Fruit fly (Drosophila melanogaster): Measurements from ENCODE around the gene CG18281.

The CG18281 gene

dm6 chr3L:20473021-20473799 lies 26.4 kb upstream of the CG18281 start, which contains the start of the genes CG32428 and CG5969:
CG32428 (minus strand) TSS chr3L:20473723.
CG5969 (plus strand) TSS chr3L:20473783.
- TF ChIP-seq kay (GFP tag; ENCODE audit: borderline replicate concordance), result no peak
- peak; percentile 60 for TF ChIP-seq Mnt (GFP tag; optimal IDR thresholded peaks at IDR 0.05)
- TF ChIP-seq CG5204 (GFP tag; optimal IDR thresholded peaks at IDR 0.05), result peak; percentile 11
- no peak for TF ChIP-seq CG1620 (GFP tag; optimal IDR thresholded peaks at IDR 0.05)
- no peak for TF ChIP-seq Crg-1 (GFP tag; optimal IDR thresholded peaks at IDR 0.05)
- TF ChIP-seq bab1 (GFP tag; optimal IDR thresholded peaks at IDR 0.05), result no peak
- peak; percentile 74 for TF ChIP-seq CG7101 (tag; optimal IDR thresholded peaks at IDR 0.05)
- TF ChIP-seq CG11617 (GFP tag; optimal IDR thresholded peaks at IDR 0.05), result peak; percentile 40
- TF ChIP-seq cnc (optimal IDR thresholded peaks at IDR 0.05), result no peak
- TF ChIP-seq CG12768 (GFP tag; optimal IDR thresholded peaks at IDR 0.05), result peak; percentile 78
- peak; percentile 8 for TF ChIP-seq toe (GFP tag; optimal IDR thresholded peaks at IDR 0.05)
- TF ChIP-seq CG7045 (GFP tag; optimal IDR thresholded peaks at IDR 0.05), result peak; percentile 70
- TF ChIP-seq Clk (GFP tag; optimal IDR thresholded peaks at IDR 0.05), result no peak
- no peak for TF ChIP-seq cic (GFP tag; optimal IDR thresholded peaks at IDR 0.05)
- peak; percentile 47 for TF ChIP-seq pad (GFP tag; optimal IDR thresholded peaks at IDR 0.05)
- TF ChIP-seq tj (GFP tag; optimal IDR thresholded peaks at IDR 0.05), result peak; percentile 82
- peak; percentile 74 for TF ChIP-seq CG33017 (tag; optimal IDR thresholded peaks at IDR 0.05)
- TF ChIP-seq CG14711 (tag; optimal IDR thresholded peaks at IDR 0.05), result peak; percentile 60
- TF ChIP-seq ovo (GFP tag; optimal IDR thresholded peaks at IDR 0.05), result no peak
- TF ChIP-seq Hr96 (GFP tag; optimal IDR thresholded peaks at IDR 0.05), result no peak

dm6 chr3L:20474197-20474788 lies 25.3 kb upstream of the CG18281 start, which contains the start of gene isoQC:
isoQC (plus strand) TSS chr3L:20474466.
- TF ChIP-seq kay (GFP tag; ENCODE audit: borderline replicate concordance) (peak; percentile 90), tj (GFP tag; optimal IDR thresholded peaks at IDR 0.05) (no peak), Mnt (GFP tag; optimal IDR thresholded peaks at IDR 0.05) (peak; percentile 60), cnc (optimal IDR thresholded peaks at IDR 0.05) (no peak), ovo (GFP tag; optimal IDR thresholded peaks at IDR 0.05) (no peak)

dm6 chr3L:20474789-20475208 lies 24.8 kb upstream of the CG18281 start:
- TF ChIP-seq CG14711 (tag; optimal IDR thresholded peaks at IDR 0.05) (peak; percentile 86), Crg-1 (GFP tag; optimal IDR thresholded peaks at IDR 0.05) (peak; percentile 90), Mnt (GFP tag; optimal IDR thresholded peaks at IDR 0.05) (peak; percentile 68), Hr96 (GFP tag; optimal IDR thresholded peaks at IDR 0.05) (peak; percentile 61), kay (GFP tag; ENCODE audit: borderline replicate concordance) (peak; percentile 85), CG5204 (GFP tag; optimal IDR thresholded peaks at IDR 0.05) (peak; percentile 78), CG33017 (tag; optimal IDR thresholded peaks at IDR 0.05) (peak; percentile 90), tj (GFP tag; optimal IDR thresholded peaks at IDR 0.05) (peak; percentile 71), CG7101 (tag; optimal IDR thresholded peaks at IDR 0.05) (peak; percentile 90), cnc (optimal IDR thresholded peaks at IDR 0.05) (no peak), CG12768 (GFP tag; optimal IDR thresholded peaks at IDR 0.05) (peak; percentile 91), ovo (GFP tag; optimal IDR thresholded peaks at IDR 0.05) (peak; percentile 68), CG1620 (GFP tag; optimal IDR thresholded peaks at IDR 0.05) (peak; percentile 93), CG7045 (GFP tag; optimal IDR thresholded peaks at IDR 0.05) (peak; percentile 91), pad (GFP tag; optimal IDR thresholded peaks at IDR 0.05) (peak; percentile 68), bab1 (GFP tag; optimal IDR thresholded peaks at IDR 0.05) (peak; percentile 90), toe (GFP tag; optimal IDR thresholded peaks at IDR 0.05) (peak; percentile 91), CG11617 (GFP tag; optimal IDR thresholded peaks at IDR 0.05) (peak; percentile 91), Clk (GFP tag; optimal IDR thresholded peaks at IDR 0.05) (peak; percentile 79), cic (GFP tag; optimal IDR thresholded peaks at IDR 0.05) (peak; percentile 80)

- no peak for TF ChIP-seq Clk (GFP tag; optimal IDR thresholded peaks at IDR 0.05)
- TF ChIP-seq CG33017 (tag; optimal IDR thresholded peaks at IDR 0.05), result no peak
- TF ChIP-seq Crg-1 (GFP tag; optimal IDR thresholded peaks at IDR 0.05), result no peak
- TF ChIP-seq CG1620 (GFP tag; optimal IDR thresholded peaks at IDR 0.05), result no peak
- no peak for TF ChIP-seq tj (GFP tag; optimal IDR thresholded peaks at IDR 0.05)
- no peak for TF ChIP-seq kay (GFP tag; ENCODE audit: borderline replicate concordance)
- TF ChIP-seq bab1 (GFP tag; optimal IDR thresholded peaks at IDR 0.05), result no peak
- no peak for TF ChIP-seq CG5204 (GFP tag; optimal IDR thresholded peaks at IDR 0.05)
- no peak for TF ChIP-seq CG7045 (GFP tag; optimal IDR thresholded peaks at IDR 0.05)
- no peak for TF ChIP-seq CG7101 (tag; optimal IDR thresholded peaks at IDR 0.05)
- TF ChIP-seq CG11617 (GFP tag; optimal IDR thresholded peaks at IDR 0.05), result no peak
- TF ChIP-seq ovo (GFP tag; optimal IDR thresholded peaks at IDR 0.05), result no peak
- TF ChIP-seq CG14711 (tag; optimal IDR thresholded peaks at IDR 0.05), result no peak
- TF ChIP-seq toe (GFP tag; optimal IDR thresholded peaks at IDR 0.05), result no peak
- TF ChIP-seq cic (GFP tag; optimal IDR thresholded peaks at IDR 0.05), result no peak
- TF ChIP-seq Hr96 (GFP tag; optimal IDR thresholded peaks at IDR 0.05), result no peak
These were observed 12.0 kb upstream of the CG18281 start for dm6 chr3L:20487649-20488048.

- TF ChIP-seq kay (GFP tag; ENCODE audit: borderline replicate concordance) (no peak), CG14711 (tag; optimal IDR thresholded peaks at IDR 0.05) (no peak), Clk (GFP tag; optimal IDR thresholded peaks at IDR 0.05) (no peak), CG11617 (GFP tag; optimal IDR thresholded peaks at IDR 0.05) (no peak), Hr96 (GFP tag; optimal IDR thresholded peaks at IDR 0.05) (no peak), CG7101 (tag; optimal IDR thresholded peaks at IDR 0.05) (no peak), CG12768 (GFP tag; optimal IDR thresholded peaks at IDR 0.05) (no peak), CG1620 (GFP tag; optimal IDR thresholded peaks at IDR 0.05) (no peak), ovo (GFP tag; optimal IDR thresholded peaks at IDR 0.05) (no peak), CG5204 (GFP tag; optimal IDR thresholded peaks at IDR 0.05) (no peak), Mnt (GFP tag; optimal IDR thresholded peaks at IDR 0.05) (no peak), cic (GFP tag; optimal IDR thresholded peaks at IDR 0.05) (no peak), tj (GFP tag; optimal IDR thresholded peaks at IDR 0.05) (no peak), toe (GFP tag; optimal IDR thresholded peaks at IDR 0.05) (no peak), CG33017 (tag; optimal IDR thresholded peaks at IDR 0.05) (no peak), CG7045 (GFP tag; optimal IDR thresholded peaks at IDR 0.05) (no peak), Crg-1 (GFP tag; optimal IDR thresholded peaks at IDR 0.05) (no peak)
These were observed 8.0 kb upstream of the CG18281 start, which contains the start of gene ND-39 for dm6 chr3L:20491525-20492132. ND-39 (plus strand) TSS chr3L:20492082.
